Fruit fly (Drosophila melanogaster) whole organism, embryonic: ENCODE data around the gene Pdxk.

Experiments
- Asciz ChIP-seq: fragments of 200-800 bp; sonication (Bioruptor generic); optimal IDR thresholded peaks from 2 replicates; lab custom pipeline; 2017; ENCODE audit warnings: missing biosample characterization, mild to moderate bottlenecking, missing genetic modification characterization, missing genetic modification reagents
- CG10654 ChIP-seq: fragments of 200-800 bp; sonication (Bioruptor generic); optimal IDR thresholded peaks from 2 replicates; lab custom pipeline; 2016; ENCODE audit warnings: missing biosample characterization, missing genetic modification characterization
- CG12155 ChIP-seq: fragments of 200-800 bp; sonication (Bioruptor generic); optimal IDR thresholded peaks from 3 replicates; lab custom pipeline; 2016; ENCODE audit warnings: missing biosample characterization, missing genetic modification characterization
- CG12942 ChIP-seq: fragments of 200-800 bp; sonication (Bioruptor generic); optimal IDR thresholded peaks from 3 replicates; lab custom pipeline; 2016; ENCODE audit warnings: missing biosample characterization, missing genetic modification characterization
- CG13624 ChIP-seq: fragments of 200-800 bp; sonication (Bioruptor generic); optimal IDR thresholded peaks from 2 replicates; lab custom pipeline; 2016; ENCODE audit warnings: missing biosample characterization, missing genetic modification characterization
- CG14050 ChIP-seq: fragments of 200-800 bp; sonication (Bioruptor generic); IDR thresholded peaks from 3 replicates; pipeline ENCODE4 v1.3.6; 2022; ENCODE audit warnings: missing biosample characterization, missing genetic modification characterization
- CG14710 ChIP-seq: fragments of 200-800 bp; sonication (Bioruptor generic); optimal IDR thresholded peaks from 3 replicates; lab custom pipeline; 2019; ENCODE audit warnings: missing biosample characterization, mild to moderate bottlenecking, missing genetic modification characterization, moderate library complexity
- CG15479 ChIP-seq: fragments of 200-800 bp; sonication (Bioruptor generic); optimal IDR thresholded peaks from 3 replicates; lab custom pipeline; 2019; ENCODE audit warnings: missing biosample characterization, mild to moderate bottlenecking, missing genetic modification characterization, moderate library complexity
- CG15601 ChIP-seq: fragments of 200-800 bp; sonication (Bioruptor generic); optimal IDR thresholded peaks from 3 replicates; lab custom pipeline; 2019; ENCODE audit warnings: missing biosample characterization, mild to moderate bottlenecking, missing genetic modification characterization, moderate library complexity
- CG1603 ChIP-seq: fragments of 200-800 bp; sonication (Bioruptor generic); optimal IDR thresholded peaks from 2 replicates; lab custom pipeline; 2019; ENCODE audit warnings: missing biosample characterization, mild to moderate bottlenecking, missing genetic modification characterization, moderate library complexity
- CG16813 ChIP-seq: fragments of 200-800 bp; sonication (Bioruptor generic); IDR thresholded peaks from 3 replicates; pipeline ENCODE4 v1.3.6; 2022; ENCODE audit warnings: missing biosample characterization, missing genetic modification characterization; ENCODE audit not compliant: partially characterized antibody
- CG17385 ChIP-seq: fragments of 200-800 bp; sonication (Bioruptor generic); optimal IDR thresholded peaks from 3 replicates; lab custom pipeline; 2018; ENCODE audit warnings: missing biosample characterization, mild to moderate bottlenecking, missing genetic modification characterization
- CG17802 ChIP-seq: fragments of 200-800 bp; sonication (Bioruptor generic); optimal IDR thresholded peaks from 2 replicates; lab custom pipeline; 2018; ENCODE audit warnings: missing biosample characterization, mild to moderate bottlenecking, missing genetic modification characterization, moderate library complexity
- CG18262 ChIP-seq: fragments of 200-800 bp; optimal IDR thresholded peaks from 3 replicates; lab custom pipeline; 2019; ENCODE audit warnings: missing biosample characterization, mild to moderate bottlenecking, missing genetic modification characterization, moderate library complexity
- CG2202 ChIP-seq: fragments of 200-800 bp; sonication (Bioruptor generic); optimal IDR thresholded peaks from 2 replicates; lab custom pipeline; 2018; ENCODE audit warnings: missing biosample characterization, mild to moderate bottlenecking, missing genetic modification characterization
- CG30020 ChIP-seq: fragments of 200-800 bp; optimal IDR thresholded peaks from 2 replicates; lab custom pipeline; 2019; ENCODE audit warnings: missing biosample characterization, mild to moderate bottlenecking, missing genetic modification characterization, moderate library complexity
- CG30431 ChIP-seq: fragments of 200-800 bp; sonication (Bioruptor generic); optimal IDR thresholded peaks from 2 replicates; lab custom pipeline; 2017; ENCODE audit warnings: missing biosample characterization, missing genetic modification characterization
- CG31365 ChIP-seq: fragments of 200-800 bp; sonication (Bioruptor generic); optimal IDR thresholded peaks from 2 replicates; lab custom pipeline; 2018; ENCODE audit warnings: missing biosample characterization, mild to moderate bottlenecking, missing genetic modification characterization
- CG32532 ChIP-seq: fragments of 200-800 bp; sonication (Bioruptor generic); IDR thresholded peaks from 2 replicates; pipeline ENCODE4 v1.3.6; 2022; ENCODE audit warnings: missing biosample characterization, missing genetic modification characterization
- CG34422 ChIP-seq: fragments of 200-800 bp; sonication (Bioruptor generic); IDR thresholded peaks from 3 replicates; pipeline ENCODE4 v1.3.6; 2022; ENCODE audit warnings: missing biosample characterization, missing genetic modification characterization
- CG5953 ChIP-seq: fragments of 200-800 bp; sonication (Bioruptor generic); IDR thresholded peaks from 2 replicates; pipeline ENCODE4 v1.3.6; 2022; ENCODE audit warnings: missing biosample characterization, missing genetic modification characterization
- CG6254 ChIP-seq: fragments of 200-800 bp; sonication (Bioruptor generic); optimal IDR thresholded peaks from 3 replicates; lab custom pipeline; 2017; ENCODE audit warnings: mild to moderate bottlenecking, missing biosample characterization, missing genetic modification reagents, missing genetic modification characterization
- CG6813 ChIP-seq: fragments of 200-800 bp; sonication (Bioruptor generic); optimal IDR thresholded peaks from 2 replicates; lab custom pipeline; 2017; ENCODE audit warnings: missing biosample characterization, missing genetic modification characterization, mild to moderate bottlenecking, moderate library complexity, missing genetic modification reagents
- CG7372 ChIP-seq: fragments of 200-800 bp; sonication (Bioruptor generic); IDR thresholded peaks from 2 replicates; pipeline ENCODE4 v1.3.6; 2022; ENCODE audit warnings: missing biosample characterization, missing genetic modification characterization
- CG8089 ChIP-seq: fragments of 200-800 bp; sonication (Bioruptor generic); optimal IDR thresholded peaks from 3 replicates; lab custom pipeline; 2016; ENCODE audit warnings: missing biosample characterization, missing genetic modification characterization
- CG8290 ChIP-seq, 3 experiments: fragments of 200-800 bp; sonication (Bioruptor generic); optimal IDR thresholded peaks; 2 replicates each; lab custom pipeline; 2016 to 2019; ENCODE audit warnings: missing biosample characterization in 3 of 3, missing genetic modification characterization in 3 of 3, mild to moderate bottlenecking in 2 of 3, moderate library complexity in 1 of 3
- CoRest ChIP-seq: fragments of 200-800 bp; sonication (Bioruptor generic); optimal IDR thresholded peaks from 3 replicates; lab custom pipeline; 2018; ENCODE audit warnings: missing biosample characterization, mild to moderate bottlenecking, missing genetic modification characterization, moderate library complexity
- CrebB ChIP-seq: fragments of 200-800 bp; sonication (Bioruptor generic); optimal IDR thresholded peaks from 3 replicates; lab custom pipeline; 2018; ENCODE audit warnings: missing biosample characterization, mild to moderate bottlenecking, missing genetic modification characterization
- D19B ChIP-seq: fragments of 200-800 bp; sonication (Bioruptor generic); optimal IDR thresholded peaks from 2 replicates; lab custom pipeline; 2017; ENCODE audit warnings: missing biosample characterization, mild to moderate bottlenecking, missing genetic modification characterization
- Dfd ChIP-seq, 2 experiments: fragments of >200 bp; optimal IDR thresholded peaks; 2 replicates each; lab custom pipeline; 2017; ENCODE audit warnings: missing biosample characterization in 2 of 2, missing genetic modification characterization in 2 of 2
- Kr ChIP-seq: fragments of 200-800 bp; sonication (Bioruptor generic); optimal IDR thresholded peaks from 2 replicates; lab custom pipeline; 2017; ENCODE audit warnings: missing biosample characterization, mild to moderate bottlenecking, missing genetic modification characterization
- MTF-1 ChIP-seq: fragments of 200-800 bp; sonication (Bioruptor generic); optimal IDR thresholded peaks from 2 replicates; lab custom pipeline; 2018; ENCODE audit warnings: missing biosample characterization, mild to moderate bottlenecking, missing genetic modification characterization, borderline replicate concordance
- YL-1 ChIP-seq: fragments of 200-800 bp; sonication (Bioruptor generic); optimal IDR thresholded peaks from 3 replicates; lab custom pipeline; 2017; ENCODE audit warnings: missing biosample characterization, mild to moderate bottlenecking, missing genetic modification characterization
- abd-A ChIP-seq: fragments of 200-800 bp; sonication (Bioruptor generic); optimal IDR thresholded peaks from 3 replicates; lab custom pipeline; 2019; ENCODE audit warnings: missing biosample characterization, mild to moderate bottlenecking, missing genetic modification characterization, moderate library complexity
- bsh ChIP-seq, 2 experiments: fragments of 200-800 bp; sonication (Bioruptor generic); optimal IDR thresholded peaks; 2 replicates each; lab custom pipeline; 2017 to 2018; ENCODE audit warnings: mild to moderate bottlenecking in 2 of 2, missing biosample characterization in 2 of 2, missing genetic modification characterization in 2 of 2, moderate library complexity in 1 of 2
- cad ChIP-seq: fragments of >200 bp; optimal IDR thresholded peaks from 2 replicates; lab custom pipeline; 2017; ENCODE audit warnings: missing biosample characterization, missing genetic modification characterization
- chm ChIP-seq: fragments of 200-800 bp; sonication (Bioruptor generic); IDR thresholded peaks from 2 replicates; pipeline ENCODE4 v1.3.6; 2022; ENCODE audit warnings: missing biosample characterization, missing genetic modification characterization
- croc ChIP-seq: fragments of 200-800 bp; sonication (Bioruptor generic); conservative IDR thresholded peaks from 3 replicates; pipeline ENCODE4 v1.3.6; 2022; ENCODE audit warnings: missing biosample characterization, missing genetic modification characterization
- ham ChIP-seq: fragments of 200-800 bp; sonication (Bioruptor generic); IDR thresholded peaks from 2 replicates; pipeline ENCODE4 v1.3.6; 2022; ENCODE audit warnings: missing biosample characterization, missing genetic modification characterization
- kah ChIP-seq: fragments of 200-800 bp; sonication (Bioruptor generic); optimal IDR thresholded peaks from 2 replicates; lab custom pipeline; 2018; ENCODE audit warnings: missing biosample characterization, mild to moderate bottlenecking, missing genetic modification characterization
- nerfin-1 ChIP-seq: fragments of 200-800 bp; sonication (Bioruptor generic); optimal IDR thresholded peaks from 3 replicates; lab custom pipeline; 2019; ENCODE audit warnings: missing biosample characterization, mild to moderate bottlenecking, missing genetic modification characterization, moderate library complexity
- nmo ChIP-seq: fragments of 200-800 bp; sonication (Bioruptor generic); optimal IDR thresholded peaks from 2 replicates; lab custom pipeline; 2018; ENCODE audit warnings: missing biosample characterization, mild to moderate bottlenecking, missing genetic modification characterization, moderate library complexity
- nom ChIP-seq: fragments of 200-800 bp; sonication (Bioruptor generic); optimal IDR thresholded peaks from 2 replicates; lab custom pipeline; 2017; ENCODE audit warnings: missing biosample characterization, missing genetic modification characterization, mild to moderate bottlenecking, moderate library complexity, missing genetic modification reagents
- row ChIP-seq: fragments of 200-800 bp; sonication (Bioruptor generic); IDR thresholded peaks from 3 replicates; pipeline ENCODE4 v1.3.6; 2022; ENCODE audit warnings: missing biosample characterization, missing genetic modification characterization
- sens-2 ChIP-seq: fragments of 200-800 bp; sonication (Bioruptor generic); IDR thresholded peaks from 2 replicates; pipeline ENCODE4 v1.3.6; 2022; ENCODE audit warnings: missing biosample characterization, missing genetic modification characterization
- sug ChIP-seq: fragments of 200-800 bp; optimal IDR thresholded peaks from 2 replicates; lab custom pipeline; 2019; ENCODE audit warnings: missing biosample characterization, mild to moderate bottlenecking, missing genetic modification characterization, moderate library complexity
- tll ChIP-seq, 2 experiments: fragments of 200-800 bp in 1 of 2; fragments of >200 bp in 1 of 2; sonication (Bioruptor generic) in 1 of 2; optimal IDR thresholded peaks; 2 replicates each; lab custom pipeline; 2017 to 2019; ENCODE audit warnings: missing biosample characterization in 2 of 2, missing genetic modification characterization in 2 of 2, mild to moderate bottlenecking in 1 of 2, moderate library complexity in 1 of 2
- unc-4 ChIP-seq: fragments of 200-800 bp; sonication (Bioruptor generic); IDR thresholded peaks from 2 replicates; pipeline ENCODE4 v1.3.6; 2022; ENCODE audit warnings: missing biosample characterization, missing genetic modification characterization; ENCODE audit not compliant: partially characterized antibody
- zen ChIP-seq: fragments of 200-800 bp; sonication (Bioruptor generic); optimal IDR thresholded peaks from 3 replicates; lab custom pipeline; 2018; ENCODE audit warnings: missing biosample characterization, mild to moderate bottlenecking, missing genetic modification characterization, moderate library complexity

Gene Pdxk

DNA sequence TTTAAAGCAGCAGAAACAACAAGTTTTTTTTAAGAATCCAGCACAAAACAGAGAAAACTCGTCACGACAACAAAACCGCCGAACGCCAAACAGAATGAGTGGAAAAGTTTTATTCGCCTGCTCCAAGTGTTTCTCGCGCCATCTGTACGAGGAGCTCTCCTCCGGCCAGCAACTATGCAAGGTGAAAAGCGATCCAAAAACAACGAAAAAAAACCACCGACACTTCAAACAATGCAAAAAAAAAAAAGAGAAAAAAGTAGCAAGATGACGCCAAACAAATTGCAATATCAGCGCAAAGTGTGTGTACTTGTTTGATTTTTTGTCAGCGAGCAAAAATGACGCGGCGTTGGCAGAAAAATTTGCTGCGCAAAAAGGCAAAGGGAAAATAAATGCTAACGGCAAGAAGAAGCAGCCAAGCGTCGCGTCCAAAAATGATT lies 7.3 kb downstream of the Pdxk start (continued):
- TF ChIP-seq sug (no peak), CG32532 (GFP tag; lab: Robert Waterston, UW) (no peak), row (GFP tag; lab: Robert Waterston, UW) (no peak), CG6254 (GFP tag; lab: Kevin White, UChicago) (no peak), CG31365 (tag; lab: Kevin White, UChicago) (no peak), CG13624 (GFP tag; lab: Kevin White, UChicago) (peak; percentile 44), nom (peak; percentile 90), CG34422 (GFP tag; lab: Robert Waterston, UW) (no peak), kah (peak; percentile 5), CG12155 (GFP tag; lab: Kevin White, UChicago) (no peak), nmo (no peak), nerfin-1 (tag; lab: Kevin White, UChicago) (no peak), D19B (GFP tag; lab: Kevin White, UChicago) (no peak), CG14050 (GFP tag; lab: Robert Waterston, UW) (0 out of 3 replicates have a peak, but pooled peaks have one; percentile 1), CrebB (tag; lab: Kevin White, UChicago) (no peak), CG8089 (no peak), CG18262 (tag; lab: Kevin White, UChicago) (no peak), CG7372 (GFP tag; lab: Robert Waterston, UW) (no peak), CG17385 (GFP tag; lab: Kevin White, UChicago) (peak; percentile 87), CG1603 (tag; lab: Kevin White, UChicago) (no peak), chm (GFP tag; lab: Robert Waterston, UW) (no peak), bsh (GFP tag; optimal IDR thresholded peaks at IDR 0.05; lab: Kevin White, UChicago) (peak in 1 of 2 experiments; percentile 81), ham (GFP tag; lab: Robert Waterston, UW) (no peak), CG17802 (tag; lab: Kevin White, UChicago) (no peak), CG14710 (tag; lab: Kevin White, UChicago) (no peak)
- TF ChIP-seq, all 482 proteins: peak for 13

DNA sequence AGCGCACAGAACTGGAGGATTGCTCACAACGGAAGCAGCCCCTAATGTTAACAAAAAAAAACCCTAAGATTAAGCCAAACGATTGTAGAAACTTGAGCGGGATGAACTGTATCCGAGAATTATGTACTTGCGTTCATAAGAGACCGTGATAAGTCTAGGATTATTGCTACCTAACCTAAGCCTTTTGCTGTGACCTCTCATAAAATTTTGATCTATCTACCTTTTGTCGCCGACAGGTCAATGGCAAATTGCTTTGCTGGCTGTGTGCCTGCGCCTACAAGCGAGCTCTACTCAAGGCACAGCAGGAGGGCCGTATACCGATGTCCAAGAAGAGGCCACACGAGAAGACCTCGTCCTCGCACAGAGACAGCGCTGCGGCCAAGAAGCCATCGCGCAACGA lies 8.5 kb downstream of the Pdxk start:
- 0 out of 2 replicates have a peak, but pooled peaks have one; percentile 14 for TF ChIP-seq CG5953 (GFP tag; lab: Robert Waterston, UW)
- TF ChIP-seq tll (GFP tag; optimal IDR thresholded peaks at IDR 0.05; lab: Kevin White, UChicago): peak in 1 of 2 experiments; percentile 93
- TF ChIP-seq Kr (GFP tag; lab: Kevin White, UChicago): peak; percentile 64
- no peak for TF ChIP-seq CG15601
- TF ChIP-seq CG2202 (tag; lab: Kevin White, UChicago): no peak
- peak; percentile 95 for TF ChIP-seq CG15479 (GFP tag; lab: Kevin White, UChicago)
- no peak for TF ChIP-seq CoRest
- TF ChIP-seq croc (GFP tag; lab: Robert Waterston, UW): no peak
- no peak for TF ChIP-seq unc-4 (GFP tag; lab: Robert Waterston, UW)
- TF ChIP-seq MTF-1 (GFP tag; lab: Kevin White, UChicago): no peak
- TF ChIP-seq CG30431 (GFP tag; lab: Kevin White, UChicago): no peak
- no peak for TF ChIP-seq CG10654
- TF ChIP-seq YL-1 (GFP tag; lab: Kevin White, UChicago): no peak
- peak; percentile 76 for TF ChIP-seq cad (GFP tag; lab: Kevin White, UChicago)
- TF ChIP-seq CG30020 (tag; lab: Kevin White, UChicago): no peak
- no peak for TF ChIP-seq CG16813 (GFP tag; lab: Robert Waterston, UW)
- no peak for TF ChIP-seq Asciz (GFP tag; lab: Kevin White, UChicago)
- TF ChIP-seq CG8290 (GFP tag; optimal IDR thresholded peaks at IDR 0.05; lab: Kevin White, UChicago): no peak
- TF ChIP-seq CG8290 (tag; optimal IDR thresholded peaks at IDR 0.05; lab: Kevin White, UChicago): no peak
- no peak for TF ChIP-seq CG12942 (GFP tag; lab: Kevin White, UChicago)
- no peak for TF ChIP-seq sens-2 (GFP tag; lab: Robert Waterston, UW)
- no peak for TF ChIP-seq CG6813 (GFP tag; lab: Kevin White, UChicago)
- TF ChIP-seq Dfd (GFP tag; optimal IDR thresholded peaks at IDR 0.05; lab: Kevin White, UChicago): no peak
- no peak for TF ChIP-seq abd-A (tag; lab: Kevin White, UChicago)
- TF ChIP-seq zen (tag; lab: Kevin White, UChicago): peak; percentile 51
